Worm (Caenorhabditis elegans): ENCODE data around the gene hpo-10.

The hpo-10 gene

DNA sequence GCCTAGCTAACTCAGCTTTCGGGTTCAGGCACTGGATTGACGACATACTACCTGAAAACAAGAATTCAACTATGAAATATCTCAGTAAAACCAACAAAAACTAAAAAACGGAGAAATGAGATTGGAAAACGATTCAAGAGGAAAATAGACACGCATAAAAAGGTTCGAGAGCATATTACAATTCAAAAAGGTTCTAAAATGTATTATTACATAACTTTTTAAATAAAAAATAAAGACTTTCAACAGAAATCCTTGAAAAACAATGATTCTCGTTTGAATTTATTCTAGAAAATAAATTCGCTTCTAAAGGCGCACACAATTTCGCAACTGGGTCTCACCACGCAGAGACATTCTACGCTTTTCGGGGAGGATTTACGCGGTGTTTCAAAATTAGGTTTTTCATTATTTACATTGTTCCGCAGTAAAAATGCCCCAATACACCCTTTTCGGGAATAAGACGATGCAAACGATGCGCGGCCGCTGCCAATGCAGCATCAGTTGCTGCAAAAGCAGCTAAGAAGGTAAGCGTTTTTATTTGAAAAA is 23.6 kb upstream of the hpo-10 start, which contains the start of the genes cct-6 and alh-9:
Gene cct-6, minus strand, starts transcription at position 51 of the 543 bp plus-strand sequence.
Gene alh-9, plus strand, starts transcription at position 382 of the 543 bp plus-strand sequence.
- no peak for TF ChIP-seq fos-1 (tag; optimal IDR thresholded peaks at IDR 0.05)
- TF ChIP-seq egl-5 (tag; optimal IDR thresholded peaks at IDR 0.05): peak; percentile 97
- TF ChIP-seq snpc-4 (tag; optimal IDR thresholded peaks at IDR 0.05): peak; percentile 70
- TF ChIP-seq nhr-11 (tag; optimal IDR thresholded peaks at IDR 0.05): no peak
- TF ChIP-seq elt-3 (tag; optimal IDR thresholded peaks at IDR 0.05): no peak
- no peak for TF ChIP-seq nhr-77 (tag; optimal IDR thresholded peaks at IDR 0.05)
- TF ChIP-seq mml-1 (tag; optimal IDR thresholded peaks at IDR 0.05): no peak
- TF ChIP-seq nhr-12 (tag; optimal IDR thresholded peaks at IDR 0.05): no peak
- TF ChIP-seq elt-1 (tag; optimal IDR thresholded peaks at IDR 0.05): peak; percentile 10
- TF ChIP-seq nhr-23 (tag; optimal IDR thresholded peaks at IDR 0.05): peak; percentile 79
- TF ChIP-seq egl-27 (tag; optimal IDR thresholded peaks at IDR 0.05): peak; percentile 7
- TF ChIP-seq daf-12 (tag; optimal IDR thresholded peaks at IDR 0.05): no peak
- TF ChIP-seq nhr-25 (tag; optimal IDR thresholded peaks at IDR 0.05): peak; percentile 71
- TF ChIP-seq jun-1 (tag; optimal IDR thresholded peaks at IDR 0.05): peak; percentile 24
- no peak for TF ChIP-seq eor-1 (tag; optimal IDR thresholded peaks at IDR 0.05)
- no peak for TF ChIP-seq nhr-67 (tag; optimal IDR thresholded peaks at IDR 0.05)
- TF ChIP-seq ama-1 (optimal IDR thresholded peaks at IDR 0.05): peak; percentile 82
- no peak for TF ChIP-seq ceh-9 (tag; optimal IDR thresholded peaks at IDR 0.05)
- no peak for TF ChIP-seq nhr-76 (tag; optimal IDR thresholded peaks at IDR 0.05)
- no peak for TF ChIP-seq ztf-4 (tag; optimal IDR thresholded peaks at IDR 0.05)
- no peak for TF ChIP-seq zag-1 (tag; optimal IDR thresholded peaks at IDR 0.05)
- TF ChIP-seq lin-39 (tag; optimal IDR thresholded peaks at IDR 0.05): peak; percentile 88
- peak; percentile 99 for TF ChIP-seq pha-4 (tag; optimal IDR thresholded peaks at IDR 0.05)
- TF ChIP-seq nhr-43 (tag; optimal IDR thresholded peaks at IDR 0.05; ENCODE audit: poor library complexity, severe bottlenecking): peak; percentile 6
- no peak for TF ChIP-seq ceh-28 (tag; optimal IDR thresholded peaks at IDR 0.05)
- no peak for TF ChIP-seq ceh-82 (tag; optimal IDR thresholded peaks at IDR 0.05)
- TF ChIP-seq lsy-12 (tag; optimal IDR thresholded peaks at IDR 0.05): no peak
- TF ChIP-seq nhr-237 (tag; optimal IDR thresholded peaks at IDR 0.05): no peak
- TF ChIP-seq lin-15B (tag; optimal IDR thresholded peaks at IDR 0.05): peak; percentile 87
- no peak for TF ChIP-seq skn-1 (tag; optimal IDR thresholded peaks at IDR 0.05)
- no peak for TF ChIP-seq unc-62 (GFP tag; optimal IDR thresholded peaks at IDR 0.05)
- TF ChIP-seq tbx-2 (tag; optimal IDR thresholded peaks at IDR 0.05): no peak
- TF ChIP-seq hmg-11 (tag; optimal IDR thresholded peaks at IDR 0.05): peak; percentile 33
- no peak for TF ChIP-seq ztf-11 (tag; optimal IDR thresholded peaks at IDR 0.05)
- TF ChIP-seq mdl-1 (tag; optimal IDR thresholded peaks at IDR 0.05): no peak
- TF ChIP-seq ceh-16 (tag; optimal IDR thresholded peaks at IDR 0.05): no peak
- peak; percentile 42 for TF ChIP-seq elt-2 (tag; optimal IDR thresholded peaks at IDR 0.05)
- TF ChIP-seq pqm-1 (tag; optimal IDR thresholded peaks at IDR 0.05): peak; percentile 48
- TF ChIP-seq aly-2 (tag; optimal IDR thresholded peaks at IDR 0.05): no peak
- no peak for TF ChIP-seq ZK546.5 (tag; optimal IDR thresholded peaks at IDR 0.05)
- no peak for TF ChIP-seq fkh-2 (tag; optimal IDR thresholded peaks at IDR 0.05)
- no peak for TF ChIP-seq nhr-28 (tag; optimal IDR thresholded peaks at IDR 0.05)
- no peak for TF ChIP-seq unc-39 (tag; optimal IDR thresholded peaks at IDR 0.05)
- peak; percentile 94 for TF ChIP-seq R02D3.7 (tag; optimal IDR thresholded peaks at IDR 0.05)
- peak; percentile 10 for TF ChIP-seq fkh-10 (GFP tag; optimal IDR thresholded peaks at IDR 0.05)
- peak; percentile 89 for TF ChIP-seq nfya-1 (tag; optimal IDR thresholded peaks at IDR 0.05; ENCODE audit: insufficient read depth)
- no peak for TF ChIP-seq sea-2 (GFP tag; optimal IDR thresholded peaks at IDR 0.05)

Data from whole organism, L3 larva.